Fruit fly (Drosophila melanogaster) whole organism, embryonic: Measurements from ENCODE around the gene Clk.

Experiments
- Bgb ChIP-seq: fragments of 200-800 bp; sonication (Bioruptor generic); IDR thresholded peaks from 2 replicates; pipeline ENCODE4 v1.3.6; 2022; ENCODE audit warnings: missing biosample characterization, missing genetic modification characterization; ENCODE audit not compliant: partially characterized antibody
- CG10654 ChIP-seq: fragments of 200-800 bp; sonication (Bioruptor generic); optimal IDR thresholded peaks from 2 replicates; lab custom pipeline; 2016; ENCODE audit warnings: missing biosample characterization, missing genetic modification characterization
- CG14050 ChIP-seq: fragments of 200-800 bp; sonication (Bioruptor generic); IDR thresholded peaks from 3 replicates; pipeline ENCODE4 v1.3.6; 2022; ENCODE audit warnings: missing biosample characterization, missing genetic modification characterization
- CG1529 ChIP-seq: fragments of 200-800 bp; sonication (Bioruptor generic); optimal IDR thresholded peaks from 3 replicates; lab custom pipeline; 2018; ENCODE audit warnings: missing biosample characterization, missing genetic modification characterization
- CG16813 ChIP-seq: fragments of 200-800 bp; sonication (Bioruptor generic); IDR thresholded peaks from 3 replicates; pipeline ENCODE4 v1.3.6; 2022; ENCODE audit warnings: missing biosample characterization, missing genetic modification characterization; ENCODE audit not compliant: partially characterized antibody
- CG16863 ChIP-seq: fragments of 200-800 bp; sonication (Bioruptor generic); optimal IDR thresholded peaks from 3 replicates; lab custom pipeline; 2016; ENCODE audit warnings: missing biosample characterization, missing genetic modification characterization
- CG18262 ChIP-seq: fragments of 200-800 bp; optimal IDR thresholded peaks from 3 replicates; lab custom pipeline; 2019; ENCODE audit warnings: missing biosample characterization, mild to moderate bottlenecking, missing genetic modification characterization, moderate library complexity
- CG32532 ChIP-seq: fragments of 200-800 bp; sonication (Bioruptor generic); IDR thresholded peaks from 2 replicates; pipeline ENCODE4 v1.3.6; 2022; ENCODE audit warnings: missing biosample characterization, missing genetic modification characterization
- CG33557 ChIP-seq: fragments of 200-800 bp; sonication (Bioruptor generic); optimal IDR thresholded peaks from 2 replicates; lab custom pipeline; 2019; ENCODE audit warnings: missing biosample characterization, mild to moderate bottlenecking, missing genetic modification characterization, moderate library complexity
- CG3407 ChIP-seq: fragments of 200-800 bp; sonication (Bioruptor generic); optimal IDR thresholded peaks from 2 replicates; lab custom pipeline; 2018; ENCODE audit warnings: missing biosample characterization, mild to moderate bottlenecking, missing genetic modification characterization
- CG4424 ChIP-seq: fragments of 200-800 bp; sonication (Bioruptor generic); optimal IDR thresholded peaks from 3 replicates; lab custom pipeline; 2016; ENCODE audit warnings: missing biosample characterization, missing genetic modification characterization
- CG5953 ChIP-seq: fragments of 200-800 bp; sonication (Bioruptor generic); IDR thresholded peaks from 2 replicates; pipeline ENCODE4 v1.3.6; 2022; ENCODE audit warnings: missing biosample characterization, missing genetic modification characterization
- CG6813 ChIP-seq: fragments of 200-800 bp; sonication (Bioruptor generic); optimal IDR thresholded peaks from 2 replicates; lab custom pipeline; 2017; ENCODE audit warnings: missing biosample characterization, missing genetic modification characterization, mild to moderate bottlenecking, moderate library complexity, missing genetic modification reagents
- CG7786 ChIP-seq: fragments of 200-800 bp; sonication (Bioruptor generic); optimal IDR thresholded peaks from 2 replicates; lab custom pipeline; 2016; ENCODE audit warnings: missing biosample characterization, missing genetic modification characterization
- CG9727 ChIP-seq: fragments of 200-800 bp; sonication (Bioruptor generic); optimal IDR thresholded peaks from 3 replicates; lab custom pipeline; 2017; ENCODE audit warnings: missing biosample characterization, mild to moderate bottlenecking, missing genetic modification characterization
- CG9797 ChIP-seq: fragments of 200-800 bp; sonication (Bioruptor generic); optimal IDR thresholded peaks from 3 replicates; lab custom pipeline; 2018; ENCODE audit warnings: missing biosample characterization, mild to moderate bottlenecking, missing genetic modification characterization
- CG9817 ChIP-seq: fragments of 200-800 bp; sonication (Bioruptor generic); optimal IDR thresholded peaks from 2 replicates; lab custom pipeline; 2018; ENCODE audit warnings: missing biosample characterization, mild to moderate bottlenecking, missing genetic modification characterization, moderate library complexity
- CG9876 ChIP-seq: fragments of 200-800 bp; sonication (Bioruptor generic); optimal IDR thresholded peaks from 2 replicates; lab custom pipeline; 2016; ENCODE audit warnings: missing biosample characterization, missing genetic modification characterization
- CrebB ChIP-seq: fragments of 200-800 bp; sonication (Bioruptor generic); optimal IDR thresholded peaks from 3 replicates; lab custom pipeline; 2018; ENCODE audit warnings: missing biosample characterization, mild to moderate bottlenecking, missing genetic modification characterization
- Doc3 ChIP-seq: fragments of 200-800 bp; sonication (Bioruptor generic); IDR thresholded peaks from 3 replicates; pipeline ENCODE4 v1.3.6; 2022; ENCODE audit warnings: missing biosample characterization, missing genetic modification characterization; ENCODE audit not compliant: partially characterized antibody
- ERR ChIP-seq: fragments of 200-800 bp; sonication (Bioruptor generic); optimal IDR thresholded peaks from 2 replicates; lab custom pipeline; 2016; ENCODE audit warnings: missing biosample characterization, missing genetic modification characterization
- Hand ChIP-seq: fragments of 200-800 bp; sonication (Bioruptor generic); optimal IDR thresholded peaks from 2 replicates; lab custom pipeline; 2017; ENCODE audit warnings: mild to moderate bottlenecking, missing biosample characterization, missing genetic modification reagents, missing genetic modification characterization
- Hmr ChIP-seq: fragments of 200-800 bp; sonication (Bioruptor generic); optimal IDR thresholded peaks from 3 replicates; lab custom pipeline; 2017; ENCODE audit warnings: mild to moderate bottlenecking, missing biosample characterization, missing genetic modification reagents, missing genetic modification characterization
- Meics ChIP-seq: fragments of 200-800 bp; sonication (Bioruptor generic); optimal IDR thresholded peaks from 2 replicates; lab custom pipeline; 2017; ENCODE audit warnings: missing biosample characterization, mild to moderate bottlenecking, missing genetic modification characterization
- NK7.1 ChIP-seq: fragments of 200-800 bp; sonication (Bioruptor generic); optimal IDR thresholded peaks from 3 replicates; lab custom pipeline; 2016; ENCODE audit warnings: missing biosample characterization, missing genetic modification characterization
- NfI ChIP-seq: fragments of 200-800 bp; sonication (Bioruptor generic); optimal IDR thresholded peaks from 3 replicates; lab custom pipeline; 2018; ENCODE audit warnings: missing biosample characterization, mild to moderate bottlenecking, missing genetic modification characterization, moderate library complexity
- Rfx ChIP-seq: fragments of 200-800 bp; sonication (Bioruptor generic); IDR thresholded peaks from 2 replicates; pipeline ENCODE4 v1.3.6; 2022; ENCODE audit warnings: missing biosample characterization, missing genetic modification characterization
- Sin3A ChIP-seq: fragments of >200 bp; optimal IDR thresholded peaks from 2 replicates; lab custom pipeline; 2018
- Ssrp ChIP-seq: fragments of 200-800 bp; sonication (Bioruptor generic); optimal IDR thresholded peaks from 2 replicates; lab custom pipeline; 2018; ENCODE audit warnings: missing biosample characterization, mild to moderate bottlenecking, missing genetic modification characterization, moderate library complexity
- Vsx1 ChIP-seq: fragments of 200-800 bp; sonication (Bioruptor generic); optimal IDR thresholded peaks from 2 replicates; lab custom pipeline; 2017; ENCODE audit warnings: missing biosample characterization, mild to moderate bottlenecking, missing genetic modification characterization, missing genetic modification reagents
- chif ChIP-seq, 2 experiments: fragments of 200-800 bp; sonication (Bioruptor generic); optimal IDR thresholded peaks; 3 replicates each; lab custom pipeline; 2016; ENCODE audit warnings: missing biosample characterization in 2 of 2, missing genetic modification characterization in 2 of 2
- chinmo ChIP-seq: fragments of 200-800 bp; sonication (Bioruptor generic); IDR thresholded peaks from 4 replicates; pipeline ENCODE4 v1.3.6; 2022; ENCODE audit warnings: missing biosample characterization, missing genetic modification characterization; ENCODE audit not compliant: partially characterized antibody
- dati ChIP-seq: fragments of 200-800 bp; sonication (Bioruptor generic); IDR thresholded peaks from 2 replicates; pipeline ENCODE4 v1.3.6; 2022; ENCODE audit warnings: missing biosample characterization, missing genetic modification characterization
- fd3F ChIP-seq: fragments of 200-800 bp; sonication (Bioruptor generic); optimal IDR thresholded peaks from 2 replicates; lab custom pipeline; 2018; ENCODE audit warnings: missing biosample characterization, mild to moderate bottlenecking, missing genetic modification characterization, moderate library complexity
- gro ChIP-seq: fragments of 200-800 bp; sonication (Bioruptor generic); optimal IDR thresholded peaks from 2 replicates; lab custom pipeline; 2016; ENCODE audit warnings: missing biosample characterization, missing genetic modification characterization
- her ChIP-seq: fragments of 200-800 bp; sonication (Bioruptor generic); optimal IDR thresholded peaks from 2 replicates; lab custom pipeline; 2016; ENCODE audit warnings: missing biosample characterization, missing genetic modification characterization
- hth ChIP-seq: fragments of >200 bp; optimal IDR thresholded peaks from 2 replicates; lab custom pipeline; 2017; ENCODE audit warnings: inconsistent platforms
- jing ChIP-seq: fragments of 200-800 bp; sonication (Bioruptor generic); optimal IDR thresholded peaks from 2 replicates; lab custom pipeline; 2018; ENCODE audit warnings: missing biosample characterization, mild to moderate bottlenecking, missing genetic modification characterization
- lov ChIP-seq, 2 experiments: fragments of 200-800 bp in 1 of 2; fragments of >200 bp in 1 of 2; sonication (Bioruptor generic) in 1 of 2; IDR thresholded peaks in 1 of 2; optimal IDR thresholded peaks in 1 of 2; 2 replicates in 1 of 2; 3 replicates in 1 of 2; pipeline versions ENCODE4 v1.3.6 to Lab custom; 2017 to 2022; ENCODE audit warnings: missing biosample characterization in 1 of 2, missing genetic modification characterization in 1 of 2
- pb ChIP-seq: fragments of 200-800 bp; sonication (Bioruptor generic); optimal IDR thresholded peaks from 3 replicates; lab custom pipeline; 2016; ENCODE audit warnings: missing biosample characterization, missing genetic modification characterization
- pzg ChIP-seq: fragments of 200-800 bp; sonication (Bioruptor generic); optimal IDR thresholded peaks from 3 replicates; lab custom pipeline; 2018; ENCODE audit warnings: missing biosample characterization, mild to moderate bottlenecking, missing genetic modification characterization, moderate library complexity
- row ChIP-seq: fragments of 200-800 bp; sonication (Bioruptor generic); IDR thresholded peaks from 3 replicates; pipeline ENCODE4 v1.3.6; 2022; ENCODE audit warnings: missing biosample characterization, missing genetic modification characterization
- slbo ChIP-seq: fragments of 200-800 bp; sonication (Bioruptor generic); IDR thresholded peaks from 2 replicates; pipeline ENCODE4 v1.3.6; 2022; ENCODE audit warnings: missing biosample characterization, missing genetic modification characterization
- sob ChIP-seq: fragments of 200-800 bp; sonication (Bioruptor generic); IDR thresholded peaks from 2 replicates; pipeline ENCODE4 v1.3.6; 2022; ENCODE audit warnings: missing biosample characterization, missing genetic modification characterization
- tin ChIP-seq: fragments of 200-800 bp; sonication (Bioruptor generic); optimal IDR thresholded peaks from 3 replicates; lab custom pipeline; 2016; ENCODE audit warnings: missing biosample characterization, missing genetic modification characterization
- tna ChIP-seq: fragments of 200-800 bp; sonication (Bioruptor generic); IDR thresholded peaks from 2 replicates; pipeline ENCODE4 v1.3.6; 2022; ENCODE audit warnings: missing biosample characterization, missing genetic modification characterization; ENCODE audit not compliant: partially characterized antibody
- z ChIP-seq: fragments of 200-800 bp; sonication (Bioruptor generic); IDR thresholded peaks from 3 replicates; pipeline ENCODE4 v1.3.6; 2022; ENCODE audit warnings: missing biosample characterization, missing genetic modification characterization
- zfh1 ChIP-seq: fragments of 200-800 bp; sonication (Bioruptor generic); IDR thresholded peaks from 3 replicates; pipeline ENCODE4 v1.3.6; 2022; ENCODE audit warnings: missing biosample characterization, missing genetic modification characterization
- zfh2 ChIP-seq: fragments of 200-800 bp; sonication (Bioruptor generic); optimal IDR thresholded peaks from 2 replicates; lab custom pipeline; 2016; ENCODE audit warnings: missing biosample characterization, missing genetic modification characterization

The Clk gene

DNA sequence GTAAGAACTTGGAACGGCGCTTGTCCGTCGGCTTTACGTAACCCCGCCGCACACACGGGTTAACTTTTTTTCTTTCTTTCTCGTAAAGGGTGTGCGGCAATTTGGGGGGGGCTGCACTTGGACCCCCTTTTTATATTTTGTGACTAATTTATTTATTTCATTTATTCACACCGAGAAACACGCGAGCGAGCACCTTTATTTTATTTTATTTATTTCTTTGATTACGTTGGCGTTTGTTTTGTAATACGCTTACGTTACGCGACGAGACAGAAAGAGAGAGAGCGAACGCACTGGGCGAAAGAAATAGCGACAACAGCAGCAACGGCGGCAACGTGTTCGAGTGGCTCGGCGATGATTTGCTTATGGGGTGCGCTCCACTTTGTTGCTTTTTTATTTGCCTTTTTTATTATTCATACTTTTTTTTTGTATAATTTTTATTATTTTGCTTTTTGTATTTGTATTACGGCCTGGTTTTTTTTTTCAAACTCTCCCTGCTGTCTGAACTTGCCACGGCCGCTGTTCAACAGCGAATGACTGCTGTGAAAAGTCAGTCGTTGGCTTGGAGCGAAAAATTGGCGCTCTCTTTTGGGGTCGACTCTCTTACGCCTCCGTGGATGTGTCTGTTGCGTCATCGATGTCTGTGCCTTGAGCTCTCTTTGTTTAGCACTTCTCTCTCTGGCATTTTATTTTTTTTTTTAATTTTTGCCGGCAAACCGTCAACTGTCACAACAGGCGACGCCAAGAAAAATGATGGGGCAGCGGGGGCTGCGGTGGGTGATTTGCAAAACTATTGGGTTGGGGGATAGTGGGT lies 34.1 kb upstream of the Clk start, which contains the start of gene CG32369 (continued):
- TF ChIP-seq CG9817 (no peak), fd3F (no peak), Hand (GFP tag; lab: Kevin White, UChicago) (peak; percentile 51), CrebB (no peak), CG33557 (no peak), CG9727 (peak; percentile 41), chinmo (peak; percentile 91), CG14050 (GFP tag; lab: Robert Waterston, UW) (no peak), pzg (GFP tag; lab: Kevin White, UChicago) (no peak), Bgb (GFP tag; lab: Robert Waterston, UW) (peak; percentile 46; the same call in 1 of the 2 replicates), chif (GFP tag; optimal IDR thresholded peaks at IDR 0.05; lab: Kevin White, UChicago) (no peak), Sin3A (lab: Kevin White, UChicago) (no peak), lov (optimal IDR thresholded peaks at IDR 0.05; lab: Kevin White, UChicago) (no peak), lov (GFP tag; IDR thresholded peaks at IDR 0.05; lab: Robert Waterston, UW) (no peak; the same call in 2 of the 3 replicates), CG16813 (GFP tag; lab: Robert Waterston, UW) (no peak), zfh2 (no peak), jing (GFP tag; lab: Kevin White, UChicago) (no peak), CG3407 (GFP tag; lab: Kevin White, UChicago) (no peak), gro (peak; percentile 68), her (GFP tag; lab: Kevin White, UChicago) (peak; percentile 25), Ssrp (tag; lab: Kevin White, UChicago) (no peak), Rfx (GFP tag; lab: Robert Waterston, UW) (0 out of 2 replicates have a peak, but pooled peaks have one; percentile 32), tin (GFP tag; lab: Kevin White, UChicago) (no peak), sob (GFP tag; lab: Robert Waterston, UW) (peak; percentile 47), CG9876 (no peak), pb (GFP tag; lab: Kevin White, UChicago) (no peak), CG16863 (GFP tag; lab: Kevin White, UChicago) (peak; percentile 4), Hmr (GFP tag; lab: Kevin White, UChicago) (peak; percentile 42), dati (GFP tag; lab: Robert Waterston, UW) (no peak), CG5953 (GFP tag; lab: Robert Waterston, UW) (no peak), CG10654 (GFP tag; lab: Kevin White, UChicago) (peak; percentile 0), CG7786 (no peak), hth (lab: Kevin White, UChicago) (no peak), Meics (peak; percentile 43), row (GFP tag; lab: Robert Waterston, UW) (peak; percentile 54; the same call in 2 of the 3 replicates), z (GFP tag; lab: Robert Waterston, UW) (no peak), Vsx1 (GFP tag; lab: Kevin White, UChicago) (peak; percentile 19), NfI (GFP tag; lab: Kevin White, UChicago) (no peak), CG6813 (no peak), ERR (GFP tag; lab: Kevin White, UChicago) (no peak), CG1529 (GFP tag; lab: Kevin White, UChicago) (no peak), CG18262 (tag; lab: Kevin White, UChicago) (no peak), CG4424 (GFP tag; lab: Kevin White, UChicago) (no peak), slbo (GFP tag; lab: Robert Waterston, UW) (peak; percentile 48), zfh1 (no peak), CG9797 (GFP tag; lab: Kevin White, UChicago) (no peak), CG32532 (GFP tag; lab: Robert Waterston, UW) (peak; percentile 62), tna (GFP tag; lab: Robert Waterston, UW) (peak; percentile 14), Doc3 (GFP tag; lab: Robert Waterston, UW) (no peak), NK7.1 (no peak)
